Worm (Caenorhabditis elegans) whole organism, mixed stage, embryonic: ENCODE measurements around the gene mup-4.

ENCODE experiments used
- M03D4.4 ChIP-seq: sonication (generic microtip); optimal IDR thresholded peaks from 2 replicates; lab custom pipeline; 2017; ENCODE audit warnings: mild to moderate bottlenecking, missing genetic modification characterization, missing compliant biosample characterization
- bed-3 ChIP-seq: fragments of 200-800 bp; sonication (Bioruptor generic); optimal IDR thresholded peaks from 3 replicates; lab custom pipeline; 2018; ENCODE audit warnings: mild to moderate bottlenecking, missing genetic modification characterization, moderate library complexity, missing compliant biosample characterization
- blmp-1 ChIP-seq: fragments of 150-350 bp; optimal IDR thresholded peaks from 2 replicates; lab custom pipeline; 2014; ENCODE audit warnings: missing biosample characterization, missing genetic modification characterization
- ceh-39 ChIP-seq: fragments of 150-350 bp; optimal IDR thresholded peaks from 2 replicates; lab custom pipeline; 2014; ENCODE audit warnings: missing biosample characterization, missing genetic modification characterization
- ceh-43 ChIP-seq: fragments of 200-800 bp; sonication (Bioruptor generic); optimal IDR thresholded peaks from 2 replicates; lab custom pipeline; 2018; ENCODE audit warnings: mild to moderate bottlenecking, missing genetic modification characterization, moderate library complexity, missing compliant biosample characterization
- ceh-83 ChIP-seq: fragments of 200-800 bp; sonication (Bioruptor generic); optimal IDR thresholded peaks from 2 replicates; lab custom pipeline; 2018; ENCODE audit warnings: mild to moderate bottlenecking, missing genetic modification characterization, missing compliant biosample characterization
- ces-1 ChIP-seq: fragments of 150-350 bp; optimal IDR thresholded peaks from 2 replicates; lab custom pipeline; 2014; ENCODE audit warnings: missing biosample characterization, missing genetic modification reagents, missing genetic modification characterization
- cnd-1 ChIP-seq: fragments of 200-800 bp; sonication (Bioruptor generic); optimal IDR thresholded peaks from 2 replicates; lab custom pipeline; 2018; ENCODE audit warnings: mild to moderate bottlenecking, missing genetic modification characterization, missing compliant biosample characterization
- drap-1 ChIP-seq: fragments of 200-800 bp; sonication (Bioruptor generic); optimal IDR thresholded peaks from 3 replicates; lab custom pipeline; 2018; ENCODE audit warnings: mild to moderate bottlenecking, missing genetic modification characterization, missing compliant biosample characterization
- elt-1 ChIP-seq: sonication (generic microtip); optimal IDR thresholded peaks from 2 replicates; lab custom pipeline; 2017; ENCODE audit warnings: missing genetic modification characterization, mild to moderate bottlenecking, missing compliant biosample characterization, antibody characterized with exemption, moderate library complexity, borderline replicate concordance; ENCODE audit not compliant: insufficient read depth
- elt-3 ChIP-seq: fragments of 150-350 bp; optimal IDR thresholded peaks from 2 replicates; lab custom pipeline; 2014; ENCODE audit warnings: missing biosample characterization, missing genetic modification characterization
- flh-1 ChIP-seq: fragments of 200-800 bp; sonication (Bioruptor generic); optimal IDR thresholded peaks from 2 replicates; lab custom pipeline; 2018; ENCODE audit warnings: mild to moderate bottlenecking, missing genetic modification characterization, moderate library complexity, missing compliant biosample characterization
- ham-2 ChIP-seq: fragments of 200-800 bp; sonication (Bioruptor generic); optimal IDR thresholded peaks from 2 replicates; lab custom pipeline; 2018; ENCODE audit warnings: mild to moderate bottlenecking, missing genetic modification characterization, missing compliant biosample characterization
- hlh-1 ChIP-seq: fragments of 150-350 bp; optimal IDR thresholded peaks from 2 replicates; lab custom pipeline; 2014; ENCODE audit warnings: missing biosample characterization, missing genetic modification reagents, missing genetic modification characterization
- lin-13 ChIP-seq: fragments of 150-350 bp; optimal IDR thresholded peaks from 2 replicates; lab custom pipeline; 2014; ENCODE audit warnings: missing biosample characterization, missing genetic modification characterization
- lin-32 ChIP-seq: fragments of 200-800 bp; sonication (Bioruptor generic); optimal IDR thresholded peaks from 2 replicates; lab custom pipeline; 2018; ENCODE audit warnings: mild to moderate bottlenecking, missing genetic modification characterization, missing compliant biosample characterization
- lsy-2 ChIP-seq: fragments of 150-350 bp; optimal IDR thresholded peaks from 2 replicates; lab custom pipeline; 2014; ENCODE audit warnings: missing biosample characterization, missing genetic modification characterization
- mab-5 ChIP-seq: fragments of 150-350 bp; optimal IDR thresholded peaks from 2 replicates; lab custom pipeline; 2014; ENCODE audit warnings: missing biosample characterization, missing genetic modification characterization
- mep-1 ChIP-seq: fragments of 150-350 bp; optimal IDR thresholded peaks from 2 replicates; lab custom pipeline; 2017; ENCODE audit warnings: missing biosample characterization, missing genetic modification reagents, missing genetic modification characterization, inconsistent platforms
- mls-2 ChIP-seq: sonication (generic microtip); optimal IDR thresholded peaks from 2 replicates; lab custom pipeline; 2016; ENCODE audit warnings: mild to moderate bottlenecking, missing genetic modification characterization, moderate library complexity, missing compliant biosample characterization
- nhr-12 ChIP-seq: fragments of 150-350 bp; optimal IDR thresholded peaks from 2 replicates; lab custom pipeline; 2014; ENCODE audit warnings: missing biosample characterization, missing genetic modification characterization
- nhr-2 ChIP-seq: fragments of 150-350 bp; optimal IDR thresholded peaks from 2 replicates; lab custom pipeline; 2014; ENCODE audit warnings: missing biosample characterization, missing genetic modification characterization
- nhr-237 ChIP-seq: fragments of 150-350 bp; optimal IDR thresholded peaks from 2 replicates; lab custom pipeline; 2014; ENCODE audit warnings: missing biosample characterization, missing genetic modification characterization
- nhr-28 ChIP-seq: fragments of 150-350 bp; optimal IDR thresholded peaks from 2 replicates; lab custom pipeline; 2014; ENCODE audit warnings: missing biosample characterization, missing genetic modification characterization
- nhr-76 ChIP-seq: sonication (generic microtip); optimal IDR thresholded peaks from 2 replicates; lab custom pipeline; 2017; ENCODE audit warnings: missing biosample characterization, missing genetic modification characterization
- pha-4 ChIP-seq: fragments of 150-350 bp; optimal IDR thresholded peaks from 2 replicates; lab custom pipeline; 2018; ENCODE audit warnings: missing biosample characterization, missing genetic modification reagents, missing genetic modification characterization
- sem-2 ChIP-seq: fragments of 200-800 bp; sonication (Bioruptor generic); optimal IDR thresholded peaks from 2 replicates; lab custom pipeline; 2018; ENCODE audit warnings: mild to moderate bottlenecking, missing genetic modification characterization, missing compliant biosample characterization
- snpc-4 ChIP-seq: fragments of 150-350 bp; optimal IDR thresholded peaks from 2 replicates; lab custom pipeline; 2014; ENCODE audit warnings: missing biosample characterization, missing genetic modification characterization
- sptf-1 ChIP-seq: sonication (generic microtip); optimal IDR thresholded peaks from 2 replicates; lab custom pipeline; 2017; ENCODE audit warnings: mild to moderate bottlenecking, missing genetic modification characterization, moderate library complexity, missing compliant biosample characterization
- tbx-8 ChIP-seq: fragments of 200-800 bp; sonication (Bioruptor generic); optimal IDR thresholded peaks from 2 replicates; lab custom pipeline; 2018; ENCODE audit warnings: mild to moderate bottlenecking, missing genetic modification characterization, moderate library complexity, missing compliant biosample characterization
- unc-120 ChIP-seq: sonication (generic microtip); optimal IDR thresholded peaks from 2 replicates; lab custom pipeline; 2017; ENCODE audit warnings: missing genetic modification characterization, missing compliant biosample characterization; ENCODE audit not compliant: poor library complexity, severe bottlenecking
- unc-39 ChIP-seq: fragments of 150-350 bp; optimal IDR thresholded peaks from 2 replicates; lab custom pipeline; 2014; ENCODE audit warnings: missing biosample characterization, missing genetic modification characterization
- unc-62 ChIP-seq: fragments of 150-350 bp; optimal IDR thresholded peaks from 2 replicates; lab custom pipeline; 2014; ENCODE audit warnings: missing biosample characterization, missing genetic modification reagents, missing genetic modification characterization
- zip-8 ChIP-seq: fragments of 150-350 bp; optimal IDR thresholded peaks from 2 replicates; lab custom pipeline; 2014; ENCODE audit warnings: missing biosample characterization, missing genetic modification characterization
- ztf-11 ChIP-seq: fragments of 150-350 bp; optimal IDR thresholded peaks from 2 replicates; lab custom pipeline; 2014; ENCODE audit warnings: missing biosample characterization, missing genetic modification characterization

Gene mup-4

ce11 chrIII:7498346-7498745 lies 9.4 kb upstream of the mup-4 start:
- TF ChIP-seq nhr-28 (tag; lab: Kevin White, UChicago) (no peak), ceh-43 (GFP tag; lab: Kevin White, UChicago) (peak; percentile 49), nhr-2 (no peak), cnd-1 (peak; percentile 19), unc-120 (tag; lab: Kevin White, UChicago) (peak; percentile 23), mep-1 (tag; lab: Kevin White, UChicago) (peak; percentile 97), ztf-11 (tag; lab: Kevin White, UChicago) (peak; percentile 41), nhr-12 (no peak), lsy-2 (tag; lab: Kevin White, UChicago) (peak; percentile 83), unc-62 (GFP tag; lab: Kevin White, UChicago) (peak; percentile 46), bed-3 (GFP tag; lab: Kevin White, UChicago) (no peak), drap-1 (GFP tag; lab: Kevin White, UChicago) (peak; percentile 57), pha-4 (peak; percentile 78), nhr-76 (tag; lab: Kevin White, UChicago) (no peak), flh-1 (GFP tag; lab: Kevin White, UChicago) (no peak), lin-32 (no peak), sptf-1 (tag; lab: Kevin White, UChicago) (peak; percentile 60), elt-1 (tag; lab: Kevin White, UChicago) (no peak), ces-1 (GFP tag; lab: Kevin White, UChicago) (peak; percentile 85), elt-3 (peak; percentile 24), mab-5 (tag; lab: Kevin White, UChicago) (no peak), ham-2 (GFP tag; lab: Kevin White, UChicago) (peak; percentile 65), mls-2 (tag; lab: Kevin White, UChicago) (no peak), snpc-4 (tag; lab: Kevin White, UChicago) (no peak), nhr-237 (tag; lab: Kevin White, UChicago) (peak; percentile 78), blmp-1 (no peak), zip-8 (tag; lab: Kevin White, UChicago) (no peak), unc-39 (tag; lab: Kevin White, UChicago) (no peak), M03D4.4 (tag; lab: Kevin White, UChicago) (peak; percentile 3), ceh-83 (GFP tag; lab: Kevin White, UChicago) (no peak), hlh-1 (tag; lab: Kevin White, UChicago) (peak; percentile 57), ceh-39 (tag; lab: Kevin White, UChicago) (peak; percentile 28), lin-13 (tag; lab: Kevin White, UChicago) (peak; percentile 92), sem-2 (GFP tag; lab: Kevin White, UChicago) (no peak), tbx-8 (GFP tag; lab: Kevin White, UChicago) (no peak)
- TF ChIP-seq, all 35 proteins: peak for 18

ce11 chrIII:7497782-7498266 lies 8.9 kb upstream of the mup-4 start, which contains the start of gene cgh-1:
Gene cgh-1, minus strand, starts transcription at chrIII:7497832.
- TF ChIP-seq ztf-11 (tag; lab: Kevin White, UChicago) (no peak), nhr-28 (tag; lab: Kevin White, UChicago) (no peak), lin-32 (no peak), unc-39 (tag; lab: Kevin White, UChicago) (no peak)
- TF ChIP-seq, all 35 proteins: peak for 0

- TF ChIP-seq hlh-1 (tag; lab: Kevin White, UChicago) (no peak), ztf-11 (tag; lab: Kevin White, UChicago) (no peak), sem-2 (GFP tag; lab: Kevin White, UChicago) (no peak), nhr-2 (no peak), M03D4.4 (tag; lab: Kevin White, UChicago) (no peak), nhr-28 (tag; lab: Kevin White, UChicago) (no peak), nhr-237 (tag; lab: Kevin White, UChicago) (no peak), pha-4 (no peak), cnd-1 (no peak)
Observed at ce11 chrIII:7495616-7496146, 6.8 kb upstream of the mup-4 start.
